Fruit fly (Drosophila melanogaster) whole organism, embryonic: ENCODE results near the gene RpS9.

Experiments used
- Bgb ChIP-seq: fragments of 200-800 bp; sonication (Bioruptor generic); IDR thresholded peaks from 2 replicates; pipeline ENCODE4 v1.3.6; 2022; ENCODE audit warnings: missing biosample characterization, missing genetic modification characterization; ENCODE audit not compliant: partially characterized antibody
- BtbVII ChIP-seq: fragments of 200-800 bp; sonication (Bioruptor generic); optimal IDR thresholded peaks from 3 replicates; lab custom pipeline; 2017; ENCODE audit warnings: missing biosample characterization, mild to moderate bottlenecking, missing genetic modification characterization
- Bteb2 ChIP-seq: fragments of 200-800 bp; sonication (Bioruptor generic); optimal IDR thresholded peaks from 2 replicates; lab custom pipeline; 2016; ENCODE audit warnings: missing biosample characterization, missing genetic modification characterization
- CG10147 ChIP-seq: fragments of 200-800 bp; sonication (Bioruptor generic); optimal IDR thresholded peaks from 2 replicates; lab custom pipeline; 2019; ENCODE audit warnings: missing biosample characterization, mild to moderate bottlenecking, missing genetic modification characterization, moderate library complexity
- CG10267 ChIP-seq: fragments of 200-800 bp; sonication (Bioruptor generic); optimal IDR thresholded peaks from 2 replicates; lab custom pipeline; 2018; ENCODE audit warnings: missing biosample characterization, mild to moderate bottlenecking, missing genetic modification characterization, moderate library complexity
- CG10979 ChIP-seq: fragments of 200-800 bp; sonication (Bioruptor generic); optimal IDR thresholded peaks from 2 replicates; lab custom pipeline; 2018; ENCODE audit warnings: missing biosample characterization, mild to moderate bottlenecking, missing genetic modification characterization, moderate library complexity
- CG11560 ChIP-seq: fragments of 200-800 bp; sonication (Bioruptor generic); IDR thresholded peaks from 3 replicates; pipeline ENCODE4 v1.3.6; 2022; ENCODE audit warnings: missing biosample characterization, missing genetic modification characterization
- CG12071 ChIP-seq: fragments of 200-800 bp; sonication (Bioruptor generic); optimal IDR thresholded peaks from 3 replicates; lab custom pipeline; 2018; ENCODE audit warnings: missing biosample characterization, mild to moderate bottlenecking, missing genetic modification characterization
- CG12219 ChIP-seq: fragments of 200-800 bp; sonication (Bioruptor generic); optimal IDR thresholded peaks from 3 replicates; lab custom pipeline; 2018; ENCODE audit warnings: missing biosample characterization, mild to moderate bottlenecking, missing genetic modification characterization
- CG12391 ChIP-seq: fragments of 200-800 bp; sonication (Bioruptor generic); optimal IDR thresholded peaks from 3 replicates; lab custom pipeline; 2018; ENCODE audit warnings: missing biosample characterization, mild to moderate bottlenecking, missing genetic modification characterization, moderate library complexity
- CG17328 ChIP-seq: fragments of 200-800 bp; sonication (Bioruptor generic); IDR thresholded peaks from 2 replicates; pipeline ENCODE4 v1.3.6; 2022; ENCODE audit warnings: missing biosample characterization, missing genetic modification characterization
- CG17385 ChIP-seq: fragments of 200-800 bp; sonication (Bioruptor generic); optimal IDR thresholded peaks from 3 replicates; lab custom pipeline; 2018; ENCODE audit warnings: missing biosample characterization, mild to moderate bottlenecking, missing genetic modification characterization
- CG17802 ChIP-seq: fragments of 200-800 bp; sonication (Bioruptor generic); optimal IDR thresholded peaks from 2 replicates; lab custom pipeline; 2018; ENCODE audit warnings: missing biosample characterization, mild to moderate bottlenecking, missing genetic modification characterization, moderate library complexity
- CG2712 ChIP-seq: fragments of 200-800 bp; optimal IDR thresholded peaks from 3 replicates; lab custom pipeline; 2019; ENCODE audit warnings: missing biosample characterization, mild to moderate bottlenecking, missing genetic modification characterization, moderate library complexity
- CG3065 ChIP-seq: fragments of 200-800 bp; sonication (Bioruptor generic); optimal IDR thresholded peaks from 2 replicates; lab custom pipeline; 2016; ENCODE audit warnings: missing biosample characterization, missing genetic modification characterization
- CG3281 ChIP-seq: fragments of 200-800 bp; sonication (Bioruptor generic); optimal IDR thresholded peaks from 3 replicates; lab custom pipeline; 2017; ENCODE audit warnings: missing biosample characterization, mild to moderate bottlenecking, missing genetic modification characterization
- CG3407 ChIP-seq: fragments of 200-800 bp; sonication (Bioruptor generic); optimal IDR thresholded peaks from 2 replicates; lab custom pipeline; 2018; ENCODE audit warnings: missing biosample characterization, mild to moderate bottlenecking, missing genetic modification characterization
- CG3838 ChIP-seq: fragments of 200-800 bp; sonication (Bioruptor generic); optimal IDR thresholded peaks from 3 replicates; lab custom pipeline; 2016; ENCODE audit warnings: missing biosample characterization, missing genetic modification characterization
- CG6765 ChIP-seq: fragments of 200-800 bp; sonication (Bioruptor generic); optimal IDR thresholded peaks from 3 replicates; lab custom pipeline; 2017; ENCODE audit warnings: missing biosample characterization, mild to moderate bottlenecking, missing genetic modification characterization
- CHES-1-like ChIP-seq: fragments of 200-800 bp; sonication (Bioruptor generic); optimal IDR thresholded peaks from 2 replicates; lab custom pipeline; 2016; ENCODE audit warnings: missing biosample characterization, missing genetic modification characterization
- D ChIP-seq, 2 experiments: fragments of 200-800 bp in 1 of 2; fragments of >200 bp in 1 of 2; sonication (Bioruptor generic) in 1 of 2; optimal IDR thresholded peaks; 2 replicates in 1 of 2; 3 replicates in 1 of 2; lab custom pipeline; 2017; ENCODE audit warnings: mild to moderate bottlenecking in 1 of 2, missing biosample characterization in 1 of 2, missing genetic modification characterization in 1 of 2, missing genetic modification reagents in 1 of 2
- Dip3 ChIP-seq: fragments of 200-800 bp; sonication (Bioruptor generic); optimal IDR thresholded peaks from 3 replicates; lab custom pipeline; 2016; ENCODE audit warnings: missing biosample characterization, missing genetic modification characterization
- E2f2 ChIP-seq: fragments of 200-800 bp; sonication (Bioruptor generic); IDR thresholded peaks from 2 replicates; pipeline ENCODE4 v1.3.6; 2022; ENCODE audit warnings: missing biosample characterization, missing genetic modification characterization
- Fer2 ChIP-seq: fragments of 200-800 bp; sonication (Bioruptor generic); optimal IDR thresholded peaks from 2 replicates; lab custom pipeline; 2018; ENCODE audit warnings: missing biosample characterization, mild to moderate bottlenecking, missing genetic modification characterization, moderate library complexity
- Hr39 ChIP-seq: fragments of >200 bp; optimal IDR thresholded peaks from 2 replicates; lab custom pipeline; 2017
- Mad ChIP-seq: fragments of 200-800 bp; sonication (Bioruptor generic); optimal IDR thresholded peaks from 2 replicates; lab custom pipeline; 2016; ENCODE audit warnings: missing biosample characterization, missing genetic modification characterization
- Max ChIP-seq: fragments of 200-800 bp; sonication (Bioruptor generic); optimal IDR thresholded peaks from 2 replicates; lab custom pipeline; 2016; ENCODE audit warnings: missing biosample characterization, mild to moderate bottlenecking, missing genetic modification characterization
- Mes4 ChIP-seq: fragments of 200-800 bp; sonication (Bioruptor generic); optimal IDR thresholded peaks from 2 replicates; lab custom pipeline; 2016; ENCODE audit warnings: missing biosample characterization, missing genetic modification characterization
- PHDP ChIP-seq: fragments of 200-800 bp; sonication (Bioruptor generic); optimal IDR thresholded peaks from 3 replicates; lab custom pipeline; 2018; ENCODE audit warnings: missing biosample characterization, mild to moderate bottlenecking, missing genetic modification characterization, moderate library complexity
- Taf1 ChIP-seq: fragments of 200-800 bp; sonication (Bioruptor generic); IDR thresholded peaks from 2 replicates; pipeline ENCODE4 v1.3.6; 2022; ENCODE audit warnings: missing biosample characterization, missing genetic modification characterization
- ara ChIP-seq: fragments of 200-800 bp; sonication (Bioruptor generic); IDR thresholded peaks from 2 replicates; pipeline ENCODE4 v1.3.6; 2022; ENCODE audit warnings: missing biosample characterization, missing genetic modification characterization
- bab2 ChIP-seq: fragments of 200-800 bp; sonication (Bioruptor generic); optimal IDR thresholded peaks from 2 replicates; lab custom pipeline; 2016; ENCODE audit warnings: missing biosample characterization, missing genetic modification characterization
- bowl ChIP-seq: fragments of 200-800 bp; sonication (Bioruptor generic); IDR thresholded peaks from 2 replicates; pipeline ENCODE4 v1.3.6; 2022; ENCODE audit warnings: missing biosample characterization, missing genetic modification characterization
- caup ChIP-seq: fragments of 200-800 bp; sonication (Bioruptor generic); optimal IDR thresholded peaks from 3 replicates; lab custom pipeline; 2017; ENCODE audit warnings: missing biosample characterization, mild to moderate bottlenecking, missing genetic modification characterization, moderate library complexity; ENCODE audit not compliant: severe bottlenecking
- disco-r ChIP-seq: fragments of 200-800 bp; sonication (Bioruptor generic); optimal IDR thresholded peaks from 2 replicates; lab custom pipeline; 2016; ENCODE audit warnings: missing biosample characterization, missing genetic modification characterization
- esg ChIP-seq: fragments of 200-800 bp; sonication (Bioruptor generic); conservative IDR thresholded peaks from 2 replicates; pipeline ENCODE4 v1.3.6; 2022; ENCODE audit warnings: missing biosample characterization, missing genetic modification characterization
- fd96Cb ChIP-seq: fragments of 200-800 bp; sonication (Bioruptor generic); optimal IDR thresholded peaks from 2 replicates; lab custom pipeline; 2018; ENCODE audit warnings: missing biosample characterization, mild to moderate bottlenecking, missing genetic modification characterization, moderate library complexity
- gfzf ChIP-seq: fragments of 200-800 bp; sonication (Bioruptor generic); optimal IDR thresholded peaks from 2 replicates; lab custom pipeline; 2016; ENCODE audit warnings: missing biosample characterization, mild to moderate bottlenecking, missing genetic modification characterization, moderate library complexity
- grau ChIP-seq: fragments of 200-800 bp; optimal IDR thresholded peaks from 3 replicates; lab custom pipeline; 2019; ENCODE audit warnings: missing biosample characterization, mild to moderate bottlenecking, missing genetic modification characterization, moderate library complexity
- kah ChIP-seq: fragments of 200-800 bp; sonication (Bioruptor generic); optimal IDR thresholded peaks from 2 replicates; lab custom pipeline; 2018; ENCODE audit warnings: missing biosample characterization, mild to moderate bottlenecking, missing genetic modification characterization
- kay ChIP-seq: fragments of 200-800 bp; sonication (Bioruptor generic); optimal IDR thresholded peaks from 2 replicates; lab custom pipeline; 2016; ENCODE audit warnings: missing biosample characterization, missing genetic modification characterization
- klu ChIP-seq: fragments of 200-800 bp; sonication (Bioruptor generic); IDR thresholded peaks from 2 replicates; pipeline ENCODE4 v1.3.6; 2022; ENCODE audit warnings: missing biosample characterization, missing genetic modification characterization
- mld ChIP-seq: fragments of 200-800 bp; sonication (Bioruptor generic); IDR thresholded peaks from 3 replicates; pipeline ENCODE4 v1.3.6; 2022; ENCODE audit warnings: missing biosample characterization, missing genetic modification characterization; ENCODE audit not compliant: partially characterized antibody
- odd ChIP-seq: fragments of 200-800 bp; sonication (Bioruptor generic); optimal IDR thresholded peaks from 2 replicates; lab custom pipeline; 2017; ENCODE audit warnings: missing biosample characterization, mild to moderate bottlenecking, missing genetic modification characterization
- pita ChIP-seq: fragments of 200-800 bp; sonication (Bioruptor generic); optimal IDR thresholded peaks from 2 replicates; lab custom pipeline; 2017; ENCODE audit warnings: missing biosample characterization, mild to moderate bottlenecking, missing genetic modification characterization
- repo ChIP-seq: fragments of 200-800 bp; sonication (Bioruptor generic); optimal IDR thresholded peaks from 2 replicates; lab custom pipeline; 2016; ENCODE audit warnings: missing biosample characterization, missing genetic modification characterization
- shn ChIP-seq: fragments of 200-800 bp; sonication (Bioruptor generic); optimal IDR thresholded peaks from 3 replicates; lab custom pipeline; 2016; ENCODE audit warnings: missing biosample characterization, missing genetic modification characterization
- tio ChIP-seq: fragments of 200-800 bp; sonication (Bioruptor generic); optimal IDR thresholded peaks from 2 replicates; lab custom pipeline; 2017; ENCODE audit warnings: missing biosample characterization, missing genetic modification characterization, inconsistent platforms
- ttk ChIP-seq: fragments of 200-800 bp; sonication (Bioruptor generic); IDR thresholded peaks from 2 replicates; pipeline ENCODE4 v2.1.2; 2022; ENCODE audit warnings: missing biosample characterization, missing genetic modification characterization
- wor ChIP-seq: fragments of 200-800 bp; sonication (Bioruptor generic); IDR thresholded peaks from 2 replicates; pipeline ENCODE4 v1.3.6; 2022; ENCODE audit warnings: missing biosample characterization, missing genetic modification characterization

The RpS9 gene

DNA sequence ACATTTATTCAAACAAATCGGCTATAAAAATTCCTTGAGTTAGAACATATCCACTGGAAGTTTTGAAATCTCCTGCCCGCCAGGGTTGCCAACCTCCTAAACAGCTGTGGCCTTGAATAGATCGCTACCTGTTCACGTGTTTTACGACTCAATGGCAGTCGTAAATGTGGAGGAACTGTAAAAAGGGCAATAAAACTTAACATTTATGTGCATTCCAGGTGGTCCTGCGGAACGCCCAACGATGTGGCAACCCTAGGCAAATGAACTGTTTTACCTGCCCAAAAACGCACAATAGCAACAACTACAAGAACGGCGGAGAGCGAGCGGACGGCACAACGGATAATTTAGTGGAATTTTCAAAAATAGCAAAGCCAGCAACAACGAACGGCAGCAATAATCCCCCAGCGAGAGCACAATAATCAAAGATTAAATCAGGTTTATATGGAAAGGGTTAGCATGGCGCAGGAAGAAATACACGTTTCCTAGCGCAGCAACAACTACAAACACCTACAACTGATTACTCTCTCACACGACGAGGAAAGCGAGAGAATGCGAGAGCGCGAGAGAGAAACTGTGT, 49.6 kb downstream of the RpS9 start (continued):
- TF ChIP-seq CG11560 (tag; lab: Robert Waterston, UW) (no peak), tio (no peak), CG12071 (GFP tag; lab: Kevin White, UChicago) (peak; percentile 58), BtbVII (GFP tag; lab: Kevin White, UChicago) (no peak), Max (no peak), shn (peak; percentile 52), Bteb2 (GFP tag; lab: Kevin White, UChicago) (no peak), CG17328 (peak; percentile 65), CG17385 (no peak), fd96Cb (peak; percentile 42), kah (GFP tag; lab: Kevin White, UChicago) (peak; percentile 59), CHES-1-like (GFP tag; lab: Kevin White, UChicago) (no peak), CG3281 (peak; percentile 53), klu (GFP tag; lab: Robert Waterston, UW) (no peak), Dip3 (GFP tag; lab: Kevin White, UChicago) (peak; percentile 47), CG12219 (peak; percentile 18), CG12391 (tag; lab: Kevin White, UChicago) (no peak), odd (GFP tag; lab: Kevin White, UChicago) (no peak), CG17802 (tag; lab: Kevin White, UChicago) (peak; percentile 10), kay (no peak), Taf1 (GFP tag; lab: Robert Waterston, UW) (no peak), Hr39 (lab: Kevin White, UChicago) (no peak), PHDP (tag; lab: Kevin White, UChicago) (peak; percentile 2), wor (GFP tag; lab: Robert Waterston, UW) (no peak; the same call in 1 of the 2 replicates), ara (GFP tag; lab: Robert Waterston, UW) (peak; percentile 66; the same call in 1 of the 2 replicates), mld (GFP tag; lab: Robert Waterston, UW) (peak; percentile 48; the same call in 1 of the 3 replicates), E2f2 (GFP tag; lab: Robert Waterston, UW) (no peak; the same call in 1 of the 2 replicates), CG3407 (GFP tag; lab: Kevin White, UChicago) (no peak), bowl (GFP tag; lab: Robert Waterston, UW) (no peak), CG3065 (peak; percentile 20), repo (GFP tag; lab: Kevin White, UChicago) (no peak), D (optimal IDR thresholded peaks at IDR 0.05; lab: Kevin White, UChicago) (peak; percentile 58), D (GFP tag; optimal IDR thresholded peaks at IDR 0.05; lab: Kevin White, UChicago) (no peak), grau (no peak), pita (no peak), ttk (0 out of 2 replicates have a peak, but pooled peaks have one; percentile 14), Bgb (GFP tag; lab: Robert Waterston, UW) (peak; percentile 16; the same call in 1 of the 2 replicates), CG2712 (no peak), CG3838 (GFP tag; lab: Kevin White, UChicago) (no peak), caup (GFP tag; lab: Kevin White, UChicago) (no peak), CG10979 (no peak), Mad (GFP tag; lab: Kevin White, UChicago) (no peak), bab2 (GFP tag; lab: Kevin White, UChicago) (no peak), CG6765 (no peak), gfzf (GFP tag; lab: Kevin White, UChicago) (no peak), disco-r (no peak), CG10147 (no peak), esg (GFP tag; lab: Robert Waterston, UW) (0 out of 2 replicates have a peak, but pooled peaks have one; percentile 28), Fer2 (tag; lab: Kevin White, UChicago) (no peak), CG10267 (no peak), Mes4 (no peak)
